Worm (Caenorhabditis elegans) whole organism, L3 larva: Measurements from ENCODE around the gene T28A11.16.

ENCODE experiments used
- ceh-82 ChIP-seq: fragments of 150-350 bp; optimal IDR thresholded peaks from 2 replicates; lab custom pipeline; 2014; ENCODE audit warnings: missing biosample characterization, missing genetic modification characterization
- daf-12 ChIP-seq: fragments of 150-350 bp; optimal IDR thresholded peaks from 2 replicates; lab custom pipeline; 2014; ENCODE audit warnings: missing biosample characterization, missing genetic modification reagents, missing genetic modification characterization
- elt-1 ChIP-seq: fragments of 150-350 bp; optimal IDR thresholded peaks from 2 replicates; lab custom pipeline; 2014; ENCODE audit warnings: missing biosample characterization, missing genetic modification characterization
- jun-1 ChIP-seq: fragments of 150-350 bp; optimal IDR thresholded peaks from 2 replicates; lab custom pipeline; 2014; ENCODE audit warnings: missing biosample characterization, missing genetic modification reagents, missing genetic modification characterization
- lin-15B ChIP-seq: fragments of 150-350 bp; optimal IDR thresholded peaks from 2 replicates; lab custom pipeline; 2014; ENCODE audit warnings: missing biosample characterization, missing genetic modification characterization
- mml-1 ChIP-seq: fragments of 150-350 bp; sonication (generic microtip); optimal IDR thresholded peaks from 3 replicates; lab custom pipeline; 2014; ENCODE audit warnings: missing biosample characterization, missing genetic modification characterization
- nhr-12 ChIP-seq: fragments of 150-350 bp; optimal IDR thresholded peaks from 2 replicates; lab custom pipeline; 2014; ENCODE audit warnings: missing biosample characterization, missing genetic modification characterization
- nhr-237 ChIP-seq: fragments of 150-350 bp; optimal IDR thresholded peaks from 2 replicates; lab custom pipeline; 2014; ENCODE audit warnings: missing biosample characterization, missing genetic modification characterization
- ztf-11 ChIP-seq: fragments of 150-350 bp; optimal IDR thresholded peaks from 2 replicates; lab custom pipeline; 2014; ENCODE audit warnings: missing biosample characterization, missing genetic modification characterization

- TF ChIP-seq ztf-11 (tag; lab: Kevin White, UChicago) (no peak), nhr-12 (tag; lab: Kevin White, UChicago) (no peak), daf-12 (tag; lab: Kevin White, UChicago) (no peak), jun-1 (tag; lab: Kevin White, UChicago) (no peak), nhr-237 (tag; lab: Kevin White, UChicago) (no peak), lin-15B (tag; lab: Kevin White, UChicago) (no peak), elt-1 (tag; lab: Kevin White, UChicago) (no peak), mml-1 (no peak), ceh-82 (tag; lab: Kevin White, UChicago) (no peak)
Measured at ce11 chrV:3287330-3287729, 28.3 kb upstream of the T28A11.16 start, which contains the start of gene F35F10.7.
